Worm (Caenorhabditis elegans): ENCODE results near the gene dmsr-3.

dmsr-3 gene

DNA sequence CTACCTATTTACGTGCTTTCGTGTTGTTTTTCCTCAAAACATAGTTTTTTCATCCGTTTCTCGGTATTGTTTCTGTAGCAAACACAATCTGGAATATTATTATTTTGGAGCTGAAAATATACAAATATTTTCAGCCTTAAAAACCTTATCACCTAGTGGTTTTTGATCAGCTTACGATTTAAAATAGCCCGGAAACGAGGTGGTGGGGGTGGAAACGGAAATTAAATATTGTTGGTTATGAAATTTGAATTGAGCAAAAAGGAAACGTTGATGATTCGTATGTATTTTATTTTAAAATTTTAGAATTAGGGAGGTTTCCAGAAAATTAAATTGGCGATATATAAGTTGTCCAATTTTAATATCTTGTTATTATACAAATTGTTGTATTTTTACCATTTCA lies 11.8 kb upstream of the dmsr-3 start:
- no peak for TF ChIP-seq Y116A8C.19 (tag; optimal IDR thresholded peaks at IDR 0.05; ENCODE audit: borderline replicate concordance)
- TF ChIP-seq fkh-10 (GFP tag; optimal IDR thresholded peaks at IDR 0.05), result no peak
- no peak for TF ChIP-seq mef-2 (tag; optimal IDR thresholded peaks at IDR 0.05)
- no peak for TF ChIP-seq nhr-20 (tag; optimal IDR thresholded peaks at IDR 0.05)
- TF ChIP-seq lsy-2 (tag; optimal IDR thresholded peaks at IDR 0.05), result no peak
- TF ChIP-seq unc-130 (tag; optimal IDR thresholded peaks at IDR 0.05), result no peak
- TF ChIP-seq mab-9 (GFP tag; IDR thresholded peaks at IDR 0.05), result no peak
- TF ChIP-seq sox-4 (tag; optimal IDR thresholded peaks at IDR 0.05), result no peak
- no peak for TF ChIP-seq blmp-1 (tag; optimal IDR thresholded peaks at IDR 0.05)
- no peak for TF ChIP-seq aly-2 (tag; optimal IDR thresholded peaks at IDR 0.05)
- no peak for TF ChIP-seq unc-98 (GFP tag; IDR thresholded peaks at IDR 0.05)
- no peak for TF ChIP-seq ceh-63 (GFP tag; optimal IDR thresholded peaks at IDR 0.05)
- no peak for TF ChIP-seq ets-5 (GFP tag; IDR thresholded peaks at IDR 0.05)
- TF ChIP-seq lin-39 (tag; optimal IDR thresholded peaks at IDR 0.05), result no peak
- TF ChIP-seq xbp-1 (tag; optimal IDR thresholded peaks at IDR 0.05), result no peak

DNA sequence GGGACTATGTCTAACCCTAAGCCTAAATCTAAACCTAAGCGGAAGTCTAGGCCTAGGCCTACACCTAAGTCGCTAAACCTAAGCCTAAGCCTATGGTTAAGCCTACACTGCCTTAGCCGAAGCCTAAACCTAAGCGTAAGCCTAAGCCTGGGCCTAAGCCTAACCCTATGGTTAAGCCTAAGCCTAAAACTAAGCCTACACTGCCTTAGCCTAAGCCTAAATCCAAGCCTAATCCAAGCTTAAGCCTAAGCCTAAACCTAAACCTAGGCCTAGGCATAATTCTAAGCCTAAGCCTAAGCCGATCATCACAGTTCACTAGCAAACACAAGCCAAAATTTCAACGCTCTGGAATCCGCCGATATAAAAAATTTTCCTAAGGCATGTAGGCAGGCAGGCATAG lies 14.7 kb downstream of the dmsr-3 start:
- TF ChIP-seq elt-2 (tag; optimal IDR thresholded peaks at IDR 0.05) (no peak), pax-3 (tag; optimal IDR thresholded peaks at IDR 0.05) (no peak), nhr-19 (GFP tag; conservative IDR thresholded peaks at IDR 0.05) (no peak), nhr-90 (tag; optimal IDR thresholded peaks at IDR 0.05; ENCODE audit: poor library complexity) (no peak), sptf-1 (tag; optimal IDR thresholded peaks at IDR 0.05) (no peak), ceh-88 (GFP tag; IDR thresholded peaks at IDR 0.05) (no peak), nhr-77 (tag; optimal IDR thresholded peaks at IDR 0.05) (no peak), unc-98 (GFP tag; IDR thresholded peaks at IDR 0.05) (no peak), tbx-2 (tag; optimal IDR thresholded peaks at IDR 0.05) (no peak), lir-3 (tag; optimal IDR thresholded peaks at IDR 0.05; ENCODE audit: poor library complexity) (no peak), hlh-4 (tag; optimal IDR thresholded peaks at IDR 0.05) (no peak), hpl-2 (GFP tag; optimal IDR thresholded peaks at IDR 0.05) (no peak), egl-13 (tag; optimal IDR thresholded peaks at IDR 0.05) (no peak), lin-13 (GFP tag; optimal IDR thresholded peaks at IDR 0.05) (no peak), swsn-7 (tag; optimal IDR thresholded peaks at IDR 0.05) (no peak), ceh-90 (tag; optimal IDR thresholded peaks at IDR 0.05) (no peak), blmp-1 (tag; optimal IDR thresholded peaks at IDR 0.05) (no peak), ztf-11 (tag; optimal IDR thresholded peaks at IDR 0.05) (no peak), sup-37 (GFP tag; optimal IDR thresholded peaks at IDR 0.05) (no peak)

ce11 chrII:13339984-13340383 lies 16.0 kb downstream of the dmsr-3 start:
- TF ChIP-seq ces-1 (GFP tag; optimal IDR thresholded peaks at IDR 0.05) (no peak), ztf-11 (tag; optimal IDR thresholded peaks at IDR 0.05) (no peak), nhr-71 (tag; optimal IDR thresholded peaks at IDR 0.05) (no peak), nhr-84 (tag; optimal IDR thresholded peaks at IDR 0.05) (no peak), Y116A8C.19 (tag; optimal IDR thresholded peaks at IDR 0.05; ENCODE audit: borderline replicate concordance) (no peak), fkh-10 (GFP tag; optimal IDR thresholded peaks at IDR 0.05) (no peak), nhr-90 (tag; optimal IDR thresholded peaks at IDR 0.05; ENCODE audit: poor library complexity) (no peak), nhr-19 (GFP tag; conservative IDR thresholded peaks at IDR 0.05) (no peak), hlh-4 (tag; optimal IDR thresholded peaks at IDR 0.05) (no peak), ceh-82 (tag; optimal IDR thresholded peaks at IDR 0.05) (no peak)

- TF ChIP-seq lin-14 (GFP tag; optimal IDR thresholded peaks at IDR 0.05), result peak; percentile 42
- peak; percentile 53 for TF ChIP-seq unc-130 (tag; optimal IDR thresholded peaks at IDR 0.05)
- no peak for TF ChIP-seq fkh-4 (tag; optimal IDR thresholded peaks at IDR 0.05; ENCODE audit: borderline replicate concordance)
- no peak for TF ChIP-seq nhr-11 (tag; optimal IDR thresholded peaks at IDR 0.05)
- peak; percentile 41 for TF ChIP-seq tbx-2 (tag; optimal IDR thresholded peaks at IDR 0.05)
- no peak for TF ChIP-seq unc-30 (tag; optimal IDR thresholded peaks at IDR 0.05)
- TF ChIP-seq ceh-88 (GFP tag; IDR thresholded peaks at IDR 0.05), result no peak
- no peak for TF ChIP-seq nhr-19 (GFP tag; conservative IDR thresholded peaks at IDR 0.05)
- TF ChIP-seq unc-62 (GFP tag; optimal IDR thresholded peaks at IDR 0.05), result no peak
- TF ChIP-seq nhr-85 (tag), result peak; percentile 37
- TF ChIP-seq mep-1 (tag; optimal IDR thresholded peaks at IDR 0.05), result peak; percentile 26
- TF ChIP-seq lsy-2 (tag; optimal IDR thresholded peaks at IDR 0.05), result peak; percentile 49 to 64
- TF ChIP-seq fkh-8 (tag; optimal IDR thresholded peaks at IDR 0.05), result no peak
- TF ChIP-seq C04F5.9 (tag; optimal IDR thresholded peaks at IDR 0.05), result no peak
- TF ChIP-seq lin-39 (tag; optimal IDR thresholded peaks at IDR 0.05), result peak; percentile 30
- peak; percentile 2 to 47 (median 46) for TF ChIP-seq ceh-82 (tag; optimal IDR thresholded peaks at IDR 0.05)
- no peak for TF ChIP-seq ztf-11 (tag; optimal IDR thresholded peaks at IDR 0.05)
- peak; percentile 27 to 51 (median 45) for TF ChIP-seq dpl-1 (GFP tag; optimal IDR thresholded peaks at IDR 0.05)
- TF ChIP-seq F16B12.6 (tag; optimal IDR thresholded peaks at IDR 0.05), result no peak
Observed at ce11 chrII:13337959-13338358, 18.0 kb downstream of the dmsr-3 start, which contains the start of gene mrpl-20. mrpl-20 (plus strand) TSS chrII:13338281.
